Worm (Caenorhabditis elegans): ENCODE results near the gene glod-4.

Gene glod-4

ce11 chrIII:4195306-4196008, 42.1 kb downstream of the glod-4 start (continued):
- TF ChIP-seq R02D3.7 (tag; optimal IDR thresholded peaks at IDR 0.05), result no peak
- TF ChIP-seq snpc-1.2 (GFP tag; IDR thresholded peaks at IDR 0.05), result peak; percentile 71
- peak; percentile 34 for TF ChIP-seq nhr-6 (tag; optimal IDR thresholded peaks at IDR 0.05)
- TF ChIP-seq unc-39 (tag; optimal IDR thresholded peaks at IDR 0.05), result no peak
- TF ChIP-seq daf-8 (GFP tag; IDR thresholded peaks at IDR 0.05), result no peak
- no peak for TF ChIP-seq ztf-7 (tag; optimal IDR thresholded peaks at IDR 0.05)
- TF ChIP-seq mep-1 (tag; optimal IDR thresholded peaks at IDR 0.05), result peak; percentile 76
- no peak for TF ChIP-seq egl-27 (tag; optimal IDR thresholded peaks at IDR 0.05)
- TF ChIP-seq tra-1 (GFP tag; IDR thresholded peaks at IDR 0.05), result 0 out of 2 replicates have a peak, but pooled peaks have one; percentile 36
- TF ChIP-seq ztf-11 (tag; optimal IDR thresholded peaks at IDR 0.05), result no peak
- TF ChIP-seq aly-2 (tag; optimal IDR thresholded peaks at IDR 0.05), result no peak
- peak; percentile 48 for TF ChIP-seq hlh-11 (tag; optimal IDR thresholded peaks at IDR 0.05)
- no peak for TF ChIP-seq cey-2 (tag; optimal IDR thresholded peaks at IDR 0.05; ENCODE audit: borderline replicate concordance, insufficient read depth)
- TF ChIP-seq dmd-9 (GFP tag; IDR thresholded peaks at IDR 0.05), result no peak
- TF ChIP-seq ZK337.2 (GFP tag; IDR thresholded peaks at IDR 0.05), result no peak
- TF ChIP-seq lin-38 (GFP tag; IDR thresholded peaks at IDR 0.05), result peak; percentile 67
- TF ChIP-seq sdz-12 (GFP tag; optimal IDR thresholded peaks at IDR 0.05), result peak; percentile 21
- TF ChIP-seq Y5F2A.4 (GFP tag; optimal IDR thresholded peaks at IDR 0.05), result peak; percentile 54
- TF ChIP-seq mes-2 (tag; optimal IDR thresholded peaks at IDR 0.05; ENCODE audit: poor library complexity, severe bottlenecking), result peak; percentile 80
- TF ChIP-seq nhr-10 (tag; optimal IDR thresholded peaks at IDR 0.05), result no peak
- peak; percentile 67; the same call in 1 of the 2 replicates for TF ChIP-seq pha-4 (GFP tag; IDR thresholded peaks at IDR 0.05)
- peak; percentile 7 for TF ChIP-seq pha-4 (tag; optimal IDR thresholded peaks at IDR 0.05)
- TF ChIP-seq F44E2.7 (GFP tag; IDR thresholded peaks at IDR 0.05), result peak; percentile 64; the same call in 1 of the 2 replicates
- 0 out of 2 replicates have a peak, but pooled peaks have one; percentile 16 for TF ChIP-seq madf-9 (GFP tag; conservative IDR thresholded peaks at IDR 0.05)
- no peak for TF ChIP-seq nhr-11 (tag; optimal IDR thresholded peaks at IDR 0.05)
- TF ChIP-seq lin-39 (tag; optimal IDR thresholded peaks at IDR 0.05), result no peak
- TF ChIP-seq F49E8.2 (tag; optimal IDR thresholded peaks at IDR 0.05; ENCODE audit: borderline replicate concordance), result no peak
- TF ChIP-seq zip-2 (tag; optimal IDR thresholded peaks at IDR 0.05), result peak; percentile 49
- TF ChIP-seq egl-43 (GFP tag; IDR thresholded peaks at IDR 0.05), result no peak
- peak; percentile 95 for TF ChIP-seq ama-1 (optimal IDR thresholded peaks at IDR 0.05)
- TF ChIP-seq Y75B8A.6 (GFP tag; IDR thresholded peaks at IDR 0.05), result peak; percentile 56; the same call in 1 of the 2 replicates
- TF ChIP-seq nhr-41 (GFP tag; IDR thresholded peaks at IDR 0.05), result no peak; the same call in 1 of the 2 replicates
- no peak for TF ChIP-seq lin-29 (GFP tag; IDR thresholded peaks at IDR 0.05)
- peak in 1 of 2 experiments; percentile 15 for TF ChIP-seq mdl-1 (tag; optimal IDR thresholded peaks at IDR 0.05)
- no peak for TF ChIP-seq tag-97 (GFP tag; IDR thresholded peaks at IDR 0.05)
- TF ChIP-seq daf-19 (GFP tag; conservative IDR thresholded peaks at IDR 0.05), result peak; percentile 82
- TF ChIP-seq dve-1 (tag; optimal IDR thresholded peaks at IDR 0.05; ENCODE audit: insufficient read depth), result peak; percentile 88
- peak; percentile 57 for TF ChIP-seq lin-1 (GFP tag; IDR thresholded peaks at IDR 0.05)
- TF ChIP-seq zip-11 (GFP tag; IDR thresholded peaks at IDR 0.05), result no peak
- peak; percentile 26 for TF ChIP-seq lin-13 (GFP tag; optimal IDR thresholded peaks at IDR 0.05)
- peak; percentile 33 to 62 for TF ChIP-seq daf-16 (GFP tag; optimal IDR thresholded peaks at IDR 0.05)
- peak; percentile 59 for TF ChIP-seq daf-16 (tag; optimal IDR thresholded peaks at IDR 0.05)
- no peak for TF ChIP-seq nhr-42 (GFP tag; IDR thresholded peaks at IDR 0.05)
- TF ChIP-seq snpc-4 (tag; optimal IDR thresholded peaks at IDR 0.05), result no peak
- no peak for TF ChIP-seq skn-1 (tag; optimal IDR thresholded peaks at IDR 0.05)
- no peak for TF ChIP-seq nhr-28 (tag; optimal IDR thresholded peaks at IDR 0.05)
- peak; percentile 45 for TF ChIP-seq F37D6.2 (tag; optimal IDR thresholded peaks at IDR 0.05)
- TF ChIP-seq aha-1 (tag), result peak; percentile 99
- peak; percentile 10 to 81 for TF ChIP-seq lsy-2 (tag; optimal IDR thresholded peaks at IDR 0.05)
- TF ChIP-seq nhr-76 (tag; optimal IDR thresholded peaks at IDR 0.05), result peak; percentile 16
- peak; percentile 38 for TF ChIP-seq ces-1 (GFP tag; optimal IDR thresholded peaks at IDR 0.05)
